Worm (Caenorhabditis elegans): Measurements from ENCODE around the gene K07H8.2.

- no peak for TF ChIP-seq T22C8.4 (GFP tag; IDR thresholded peaks at IDR 0.05)
- TF ChIP-seq flt-1 (GFP tag; IDR thresholded peaks at IDR 0.05), result no peak
- TF ChIP-seq cog-1 (tag; optimal IDR thresholded peaks at IDR 0.05), result no peak
- no peak for TF ChIP-seq ztf-23 (GFP tag; IDR thresholded peaks at IDR 0.05)
- TF ChIP-seq ztf-29 (GFP tag; IDR thresholded peaks at IDR 0.05), result no peak
These were observed 10.6 kb downstream of the K07H8.2 start for ce11 chrIV:8301925-8302324.

Measured in whole organism, midembryonic.